Fruit fly (Drosophila melanogaster): Measurements from ENCODE around the gene AdipoR.

The AdipoR gene

dm6 chr3R:22547585-22548022, at the start of gene AdipoR (continued):
- TF ChIP-seq H15 (GFP tag; IDR thresholded peaks at IDR 0.05) (no peak), Blimp-1 (GFP tag; optimal IDR thresholded peaks at IDR 0.05) (peak; percentile 27), Fer3 (tag; optimal IDR thresholded peaks at IDR 0.05) (no peak), p53 (GFP tag; optimal IDR thresholded peaks at IDR 0.05) (peak; percentile 65), kah (GFP tag; optimal IDR thresholded peaks at IDR 0.05) (no peak), Six4 (GFP tag; optimal IDR thresholded peaks at IDR 0.05) (no peak), Dll (GFP tag; IDR thresholded peaks at IDR 0.05; ENCODE audit: partially characterized antibody) (0 out of 4 replicates have a peak, but pooled peaks have one; percentile 39), Mrtf (GFP tag; IDR thresholded peaks at IDR 0.05) (no peak), CG15696 (tag; optimal IDR thresholded peaks at IDR 0.05) (no peak), CG15269 (tag; optimal IDR thresholded peaks at IDR 0.05) (peak; percentile 7), CG9817 (tag; optimal IDR thresholded peaks at IDR 0.05) (no peak), Asciz (GFP tag; optimal IDR thresholded peaks at IDR 0.05) (no peak), ATbp (GFP tag; optimal IDR thresholded peaks at IDR 0.05) (no peak), Stat92E (GFP tag; optimal IDR thresholded peaks at IDR 0.05) (no peak), Dek (tag; optimal IDR thresholded peaks at IDR 0.05) (no peak), stwl (tag; optimal IDR thresholded peaks at IDR 0.05) (peak; percentile 88), CG2678 (tag; optimal IDR thresholded peaks at IDR 0.05) (peak; percentile 18), Tbp (GFP tag; optimal IDR thresholded peaks at IDR 0.05) (no peak), CG30020 (tag; optimal IDR thresholded peaks at IDR 0.05) (no peak), Xrp1 (GFP tag; IDR thresholded peaks at IDR 0.05) (peak; percentile 23; the same call in 1 of the 2 replicates), CG1233 (GFP tag; optimal IDR thresholded peaks at IDR 0.05) (no peak), Nf-YC (tag; optimal IDR thresholded peaks at IDR 0.05) (peak; percentile 39), wdn (GFP tag; IDR thresholded peaks at IDR 0.05) (no peak), CG1603 (tag; optimal IDR thresholded peaks at IDR 0.05) (peak; percentile 97), CG10267 (tag; optimal IDR thresholded peaks at IDR 0.05) (peak; percentile 56), br (optimal IDR thresholded peaks at IDR 0.05) (no peak), pum (GFP tag; optimal IDR thresholded peaks at IDR 0.05) (peak; percentile 6), btn (GFP tag; optimal IDR thresholded peaks at IDR 0.05) (no peak), Bteb2 (GFP tag; optimal IDR thresholded peaks at IDR 0.05) (no peak), mirr (GFP tag; optimal IDR thresholded peaks at IDR 0.05) (peak; percentile 14), CG17568 (GFP tag; optimal IDR thresholded peaks at IDR 0.05) (no peak), CG18476 (GFP tag; optimal IDR thresholded peaks at IDR 0.05) (no peak), CG13287 (GFP tag; IDR thresholded peaks at IDR 0.05; ENCODE audit: partially characterized antibody) (peak; percentile 54), Lhr (GFP tag; optimal IDR thresholded peaks at IDR 0.05) (peak; percentile 48), dimm (GFP tag; IDR thresholded peaks at IDR 0.05) (no peak), CG9437 (GFP tag; optimal IDR thresholded peaks at IDR 0.05) (peak; percentile 38), sqz (GFP tag; optimal IDR thresholded peaks at IDR 0.05) (peak; percentile 83), hkb (optimal IDR thresholded peaks at IDR 0.05) (no peak), hkb (GFP tag; IDR thresholded peaks at IDR 0.05) (peak; percentile 28; the same call in 1 of the 2 replicates), Scr (GFP tag; IDR thresholded peaks at IDR 0.05; ENCODE audit: partially characterized antibody) (peak; percentile 47), tup (GFP tag; optimal IDR thresholded peaks at IDR 0.05) (no peak), CG4617 (GFP tag; optimal IDR thresholded peaks at IDR 0.05; ENCODE audit: borderline replicate concordance) (peak; percentile 91), CG34376 (GFP tag; optimal IDR thresholded peaks at IDR 0.05) (peak; percentile 38), CG14050 (GFP tag; IDR thresholded peaks at IDR 0.05) (no peak), Hand (GFP tag; optimal IDR thresholded peaks at IDR 0.05) (no peak), bigmax (GFP tag; optimal IDR thresholded peaks at IDR 0.05) (no peak), trem (tag; optimal IDR thresholded peaks at IDR 0.05) (peak; percentile 77), CG4730 (GFP tag; IDR thresholded peaks at IDR 0.05) (no peak), dm (GFP tag; optimal IDR thresholded peaks at IDR 0.05) (peak; percentile 33), CG6683 (GFP tag; optimal IDR thresholded peaks at IDR 0.05) (no peak)
